Fruit fly (Drosophila melanogaster) whole organism, embryonic: Measurements from ENCODE around the gene JMJD5.

Experiments
- Adf1 ChIP-seq: fragments of 200-800 bp; sonication (Bioruptor generic); IDR thresholded peaks from 2 replicates; pipeline ENCODE4 v1.3.6; 2022; ENCODE audit warnings: missing biosample characterization, missing genetic modification characterization
- Aef1 ChIP-seq: fragments of 200-800 bp; sonication (Bioruptor generic); IDR thresholded peaks from 3 replicates; pipeline ENCODE4 v1.3.6; 2022; ENCODE audit warnings: missing biosample characterization, missing genetic modification characterization
- Awh ChIP-seq: fragments of 200-800 bp; sonication (Bioruptor generic); IDR thresholded peaks from 2 replicates; pipeline ENCODE4, ENCODE4 v1.3.6; 2022; ENCODE audit warnings: missing biosample characterization, missing genetic modification characterization
- B-H1 ChIP-seq: fragments of 200-800 bp; sonication (Bioruptor generic); IDR thresholded peaks from 3 replicates; pipeline ENCODE4 v1.3.6; 2022; ENCODE audit warnings: missing biosample characterization, missing genetic modification characterization
- Blimp-1 ChIP-seq: fragments of 200-800 bp; sonication (Bioruptor generic); optimal IDR thresholded peaks from 3 replicates; lab custom pipeline; 2018; ENCODE audit warnings: missing biosample characterization, missing genetic modification characterization, mild to moderate bottlenecking, moderate library complexity, missing genetic modification reagents
- CG10431 ChIP-seq: fragments of 200-800 bp; sonication (Bioruptor generic); optimal IDR thresholded peaks from 3 replicates; lab custom pipeline; 2018; ENCODE audit warnings: missing biosample characterization, mild to moderate bottlenecking, missing genetic modification characterization
- CG11504 ChIP-seq: fragments of 200-800 bp; sonication (Bioruptor generic); optimal IDR thresholded peaks from 3 replicates; lab custom pipeline; 2019; ENCODE audit warnings: missing biosample characterization, mild to moderate bottlenecking, missing genetic modification characterization, moderate library complexity
- CG11695 ChIP-seq: fragments of 200-800 bp; sonication (Bioruptor generic); IDR thresholded peaks from 3 replicates; pipeline ENCODE4 v1.3.6; 2022; ENCODE audit warnings: missing biosample characterization, missing genetic modification characterization
- CG12155 ChIP-seq: fragments of 200-800 bp; sonication (Bioruptor generic); optimal IDR thresholded peaks from 3 replicates; lab custom pipeline; 2016; ENCODE audit warnings: missing biosample characterization, missing genetic modification characterization
- CG12299 ChIP-seq: fragments of 200-800 bp; sonication (Bioruptor generic); optimal IDR thresholded peaks from 2 replicates; lab custom pipeline; 2018; ENCODE audit warnings: missing biosample characterization, mild to moderate bottlenecking, missing genetic modification characterization
- CG15514 ChIP-seq: fragments of 200-800 bp; sonication (Bioruptor generic); optimal IDR thresholded peaks from 3 replicates; lab custom pipeline; 2017; ENCODE audit warnings: missing biosample characterization, missing genetic modification characterization, mild to moderate bottlenecking, moderate library complexity, missing genetic modification reagents
- CG15696 ChIP-seq: fragments of 200-800 bp; sonication (Bioruptor generic); optimal IDR thresholded peaks from 2 replicates; lab custom pipeline; 2019; ENCODE audit warnings: missing biosample characterization, mild to moderate bottlenecking, missing genetic modification characterization, moderate library complexity
- CG3407 ChIP-seq: fragments of 200-800 bp; sonication (Bioruptor generic); optimal IDR thresholded peaks from 2 replicates; lab custom pipeline; 2018; ENCODE audit warnings: missing biosample characterization, mild to moderate bottlenecking, missing genetic modification characterization
- CG3995 ChIP-seq: fragments of 200-800 bp; sonication (Bioruptor generic); optimal IDR thresholded peaks from 3 replicates; lab custom pipeline; 2016; ENCODE audit warnings: missing biosample characterization, missing genetic modification characterization
- CG7271 ChIP-seq: fragments of 200-800 bp; sonication (Bioruptor generic); optimal IDR thresholded peaks from 2 replicates; lab custom pipeline; 2018; ENCODE audit warnings: missing biosample characterization, mild to moderate bottlenecking, missing genetic modification characterization, moderate library complexity
- CG7928 ChIP-seq: fragments of 200-800 bp; sonication (Bioruptor generic); optimal IDR thresholded peaks from 2 replicates; lab custom pipeline; 2017; ENCODE audit warnings: missing biosample characterization, mild to moderate bottlenecking, missing genetic modification characterization
- CG8388 ChIP-seq: fragments of 200-800 bp; sonication (Bioruptor generic); optimal IDR thresholded peaks from 2 replicates; lab custom pipeline; 2019; ENCODE audit warnings: missing biosample characterization, mild to moderate bottlenecking, missing genetic modification characterization, moderate library complexity
- D19B ChIP-seq: fragments of 200-800 bp; sonication (Bioruptor generic); optimal IDR thresholded peaks from 2 replicates; lab custom pipeline; 2017; ENCODE audit warnings: missing biosample characterization, mild to moderate bottlenecking, missing genetic modification characterization
- Doc3 ChIP-seq: fragments of 200-800 bp; sonication (Bioruptor generic); IDR thresholded peaks from 3 replicates; pipeline ENCODE4 v1.3.6; 2022; ENCODE audit warnings: missing biosample characterization, missing genetic modification characterization; ENCODE audit not compliant: partially characterized antibody
- Drgx ChIP-seq: fragments of 200-800 bp; sonication (Bioruptor generic); IDR thresholded peaks from 2 replicates; pipeline ENCODE4 v1.3.6; 2022; ENCODE audit warnings: missing biosample characterization, missing genetic modification characterization
- Ets65A ChIP-seq: fragments of 200-800 bp; sonication (Bioruptor generic); peaks from one replicate; lab custom pipeline; 2016; ENCODE audit warnings: missing biosample characterization, missing genetic modification characterization
- H2.0 ChIP-seq: fragments of 200-800 bp; sonication (Bioruptor generic); IDR thresholded peaks from 2 replicates; pipeline ENCODE4 v1.3.6; 2022; ENCODE audit warnings: missing biosample characterization, missing genetic modification characterization
- HmgD ChIP-seq: fragments of 200-800 bp; sonication (Bioruptor generic); optimal IDR thresholded peaks from 3 replicates; lab custom pipeline; 2016; ENCODE audit warnings: missing biosample characterization, missing genetic modification characterization
- Hmx ChIP-seq: fragments of 200-800 bp; sonication (Bioruptor generic); optimal IDR thresholded peaks from 2 replicates; lab custom pipeline; 2016; ENCODE audit warnings: missing biosample characterization, missing genetic modification characterization
- Lpt ChIP-seq: fragments of >200 bp; optimal IDR thresholded peaks from 2 replicates; lab custom pipeline; 2018; ENCODE audit warnings: missing biosample characterization, missing genetic modification characterization
- Meics ChIP-seq: fragments of 200-800 bp; sonication (Bioruptor generic); optimal IDR thresholded peaks from 2 replicates; lab custom pipeline; 2017; ENCODE audit warnings: missing biosample characterization, mild to moderate bottlenecking, missing genetic modification characterization
- Nf-YB ChIP-seq: fragments of 200-800 bp; sonication (Bioruptor generic); optimal IDR thresholded peaks from 3 replicates; lab custom pipeline; 2019; ENCODE audit warnings: missing biosample characterization, mild to moderate bottlenecking, missing genetic modification characterization, moderate library complexity
- Oaz ChIP-seq: fragments of 200-800 bp; sonication (Bioruptor generic); IDR thresholded peaks from 2 replicates; pipeline ENCODE4 v1.3.6; 2022; ENCODE audit warnings: missing biosample characterization, missing genetic modification characterization
- Sox102F ChIP-seq: fragments of 200-800 bp; sonication (Bioruptor generic); optimal IDR thresholded peaks from 2 replicates; lab custom pipeline; 2018; ENCODE audit warnings: missing biosample characterization, mild to moderate bottlenecking, missing genetic modification characterization, moderate library complexity
- Stat92E ChIP-seq, 3 experiments: fragments of >200 bp in 2 of 3; fragments of 200-800 bp in 1 of 3; sonication (Bioruptor generic) in 1 of 3; optimal IDR thresholded peaks; 2 replicates each; lab custom pipeline; 2017 to 2019; ENCODE audit warnings: missing biosample characterization in 3 of 3, missing genetic modification characterization in 3 of 3, mild to moderate bottlenecking in 1 of 3, moderate library complexity in 1 of 3
- Vsx1 ChIP-seq: fragments of 200-800 bp; sonication (Bioruptor generic); optimal IDR thresholded peaks from 2 replicates; lab custom pipeline; 2017; ENCODE audit warnings: missing biosample characterization, mild to moderate bottlenecking, missing genetic modification characterization, missing genetic modification reagents
- bbx ChIP-seq: fragments of 200-800 bp; sonication (Bioruptor generic); IDR thresholded peaks from 2 replicates; pipeline ENCODE4 v1.3.6; 2022; ENCODE audit warnings: missing biosample characterization, missing genetic modification characterization; ENCODE audit not compliant: partially characterized antibody
- crol ChIP-seq: fragments of 200-800 bp; sonication (Bioruptor generic); IDR thresholded peaks from 2 replicates; pipeline ENCODE4 v1.3.6; 2022; ENCODE audit warnings: missing biosample characterization, missing genetic modification characterization
- dmrt11E ChIP-seq: fragments of 200-800 bp; sonication (Bioruptor generic); optimal IDR thresholded peaks from 3 replicates; lab custom pipeline; 2018; ENCODE audit warnings: missing biosample characterization, mild to moderate bottlenecking, missing genetic modification characterization, moderate library complexity
- gem ChIP-seq: fragments of 200-800 bp; sonication (Bioruptor generic); optimal IDR thresholded peaks from 2 replicates; lab custom pipeline; 2019; ENCODE audit warnings: missing biosample characterization, mild to moderate bottlenecking, missing genetic modification characterization, moderate library complexity
- gfzf ChIP-seq: fragments of 200-800 bp; sonication (Bioruptor generic); optimal IDR thresholded peaks from 2 replicates; lab custom pipeline; 2016; ENCODE audit warnings: missing biosample characterization, mild to moderate bottlenecking, missing genetic modification characterization, moderate library complexity
- grau ChIP-seq: fragments of 200-800 bp; optimal IDR thresholded peaks from 3 replicates; lab custom pipeline; 2019; ENCODE audit warnings: missing biosample characterization, mild to moderate bottlenecking, missing genetic modification characterization, moderate library complexity
- inv ChIP-seq: fragments of 200-800 bp; sonication (Bioruptor generic); IDR thresholded peaks from 2 replicates; pipeline ENCODE4 v1.3.6; 2022; ENCODE audit warnings: missing biosample characterization, missing genetic modification characterization; ENCODE audit not compliant: partially characterized antibody
- lmd ChIP-seq: fragments of 200-800 bp; sonication (Bioruptor generic); IDR thresholded peaks from 2 replicates; pipeline ENCODE4 v1.3.6; 2022; ENCODE audit warnings: missing biosample characterization, missing genetic modification characterization
- luna ChIP-seq: fragments of 200-800 bp; sonication (Bioruptor generic); optimal IDR thresholded peaks from 2 replicates; lab custom pipeline; 2016; ENCODE audit warnings: missing biosample characterization, missing genetic modification characterization
- onecut ChIP-seq: fragments of 200-800 bp; sonication (Bioruptor generic); IDR thresholded peaks from 2 replicates; pipeline ENCODE4 v1.3.6; 2022; ENCODE audit warnings: missing biosample characterization, missing genetic modification characterization
- pum ChIP-seq: fragments of 200-800 bp; sonication (Bioruptor generic); optimal IDR thresholded peaks from 2 replicates; lab custom pipeline; 2016; ENCODE audit warnings: missing biosample characterization, missing genetic modification characterization
- row ChIP-seq: fragments of 200-800 bp; sonication (Bioruptor generic); IDR thresholded peaks from 3 replicates; pipeline ENCODE4 v1.3.6; 2022; ENCODE audit warnings: missing biosample characterization, missing genetic modification characterization
- run ChIP-seq: fragments of 200-800 bp; sonication (Bioruptor generic); optimal IDR thresholded peaks from 3 replicates; lab custom pipeline; 2018; ENCODE audit warnings: missing biosample characterization, mild to moderate bottlenecking, missing genetic modification characterization
- ttk ChIP-seq: fragments of 200-800 bp; sonication (Bioruptor generic); IDR thresholded peaks from 2 replicates; pipeline ENCODE4 v2.1.2; 2022; ENCODE audit warnings: missing biosample characterization, missing genetic modification characterization
- unpg ChIP-seq: fragments of 200-800 bp; sonication (Bioruptor generic); optimal IDR thresholded peaks from 3 replicates; lab custom pipeline; 2018; ENCODE audit warnings: missing biosample characterization, mild to moderate bottlenecking, missing genetic modification characterization, moderate library complexity
- yki ChIP-seq: fragments of >200 bp; optimal IDR thresholded peaks from 3 replicates; lab custom pipeline; 2018
- zen ChIP-seq: fragments of 200-800 bp; sonication (Bioruptor generic); optimal IDR thresholded peaks from 3 replicates; lab custom pipeline; 2018; ENCODE audit warnings: missing biosample characterization, mild to moderate bottlenecking, missing genetic modification characterization, moderate library complexity

Gene JMJD5

dm6 chr3L:818438-819138, 22.6 kb downstream of the JMJD5 start (continued):
- peak; percentile 59 for TF ChIP-seq CG8388
- TF ChIP-seq CG10431 (GFP tag; lab: Kevin White, UChicago) = no peak
- TF ChIP-seq Aef1 (GFP tag; lab: Robert Waterston, UW) = no peak
- TF ChIP-seq Blimp-1 (GFP tag; lab: Kevin White, UChicago) = peak; percentile 29

- TF ChIP-seq bbx (GFP tag; lab: Robert Waterston, UW) (no peak), crol (GFP tag; lab: Robert Waterston, UW) (no peak), zen (no peak), ttk (0 out of 2 replicates have a peak, but pooled peaks have one; percentile 13), dmrt11E (tag; lab: Kevin White, UChicago) (no peak), CG15696 (tag; lab: Kevin White, UChicago) (no peak), Ets65A (GFP tag; lab: Kevin White, UChicago) (peak; percentile 11), row (GFP tag; lab: Robert Waterston, UW) (peak; percentile 15; the same call in 1 of the 3 replicates), CG7271 (tag; lab: Kevin White, UChicago) (no peak), Hmx (no peak), inv (GFP tag; lab: Robert Waterston, UW) (no peak), CG11504 (tag; lab: Kevin White, UChicago) (peak; percentile 24), CG3407 (no peak), CG11695 (GFP tag; lab: Robert Waterston, UW) (no peak), Oaz (GFP tag; lab: Robert Waterston, UW) (peak; percentile 22; the same call in 1 of the 2 replicates), CG7928 (GFP tag; lab: Kevin White, UChicago) (no peak), CG12299 (no peak), yki (lab: Kevin White, UChicago) (no peak), D19B (GFP tag; lab: Kevin White, UChicago) (no peak), CG12155 (GFP tag; lab: Kevin White, UChicago) (no peak), pum (GFP tag; lab: Kevin White, UChicago) (no peak), luna (GFP tag; lab: Kevin White, UChicago) (no peak), B-H1 (GFP tag; lab: Robert Waterston, UW) (0 out of 3 replicates have a peak, but pooled peaks have one; percentile 31), lmd (no peak), H2.0 (GFP tag; lab: Robert Waterston, UW) (no peak), unpg (GFP tag; lab: Kevin White, UChicago) (peak; percentile 30), Drgx (GFP tag; lab: Robert Waterston, UW) (0 out of 2 replicates have a peak, but pooled peaks have one; percentile 17), Meics (GFP tag; lab: Kevin White, UChicago) (no peak), Doc3 (GFP tag; lab: Robert Waterston, UW) (no peak), Vsx1 (GFP tag; lab: Kevin White, UChicago) (no peak), Sox102F (no peak), gem (tag; lab: Kevin White, UChicago) (peak; percentile 36), gfzf (no peak), CG3995 (no peak), Awh (GFP tag; lab: Robert Waterston, UW) (no peak), onecut (GFP tag; lab: Robert Waterston, UW) (no peak), CG15514 (no peak), Stat92E (GFP tag; optimal IDR thresholded peaks at IDR 0.05; lab: Kevin White, UChicago) (no peak), CG8388 (no peak), grau (tag; lab: Kevin White, UChicago) (no peak), Nf-YB (GFP tag; lab: Kevin White, UChicago) (no peak), Adf1 (GFP tag; lab: Robert Waterston, UW) (no peak), Lpt (no peak), run (tag; lab: Kevin White, UChicago) (no peak), HmgD (GFP tag; lab: Kevin White, UChicago) (no peak)
Measured at dm6 chr3L:817708-818107, 23.5 kb downstream of the JMJD5 start.
